Fruit fly (Drosophila melanogaster) whole organism, wandering third instar larva: ENCODE results near the gene FoxK.
"Not testable (repeated sequence)": the region's sequence is repeated elsewhere in the genome, so short reads cannot be mapped to it uniquely, and the experiment has no call there.

Experiments used
- Abd-B ChIP-seq: fragments of >200 bp; optimal IDR thresholded peaks from 2 replicates; lab custom pipeline; 2017; ENCODE audit warnings: missing biosample characterization, missing genetic modification characterization
- CG32264 ChIP-seq: fragments of 200-800 bp; sonication (Bioruptor generic); optimal IDR thresholded peaks from 2 replicates; lab custom pipeline; 2016; ENCODE audit warnings: missing biosample characterization, missing genetic modification characterization
- CrebA ChIP-seq: fragments of 200-800 bp; sonication (Bioruptor generic); optimal IDR thresholded peaks from 2 replicates; lab custom pipeline; 2016; ENCODE audit warnings: missing biosample characterization, mild to moderate bottlenecking, missing genetic modification characterization, borderline replicate concordance
- Dif ChIP-seq: fragments of 200-275, 200-300 bp; sonication (Bioruptor generic); optimal IDR thresholded peaks from 2 replicates; lab custom pipeline; 2018; ENCODE audit warnings: missing biosample characterization, missing genetic modification characterization; ENCODE audit not compliant: partially characterized antibody
- GATAd ChIP-seq: sonication (Bioruptor generic); optimal IDR thresholded peaks from 2 replicates; lab custom pipeline; 2016; ENCODE audit warnings: missing biosample characterization, missing genetic modification characterization
- Hnf4 ChIP-seq: fragments of 200-800 bp; sonication (Bioruptor generic); optimal IDR thresholded peaks from 2 replicates; lab custom pipeline; 2016; ENCODE audit warnings: missing biosample characterization, mild to moderate bottlenecking, missing genetic modification characterization
- Hr83 ChIP-seq: fragments of 200-300 bp; sonication (Bioruptor generic); optimal IDR thresholded peaks from 2 replicates; lab custom pipeline; 2016; ENCODE audit warnings: missing biosample characterization, mild to moderate bottlenecking, missing genetic modification characterization, moderate library complexity; ENCODE audit not compliant: poor library complexity, severe bottlenecking
- Jra ChIP-seq: sonication (Bioruptor generic); optimal IDR thresholded peaks from 2 replicates; lab custom pipeline; 2016; ENCODE audit warnings: missing biosample characterization, missing genetic modification characterization
- Mio ChIP-seq: sonication (Bioruptor generic); optimal IDR thresholded peaks from 2 replicates; lab custom pipeline; 2016; ENCODE audit warnings: missing biosample characterization, missing genetic modification characterization
- Myc ChIP-seq: fragments of >200 bp; optimal IDR thresholded peaks from 2 replicates; lab custom pipeline; 2017
- N ChIP-seq: fragments of >200 bp; optimal IDR thresholded peaks from 2 replicates; lab custom pipeline; 2018; ENCODE audit warnings: missing biosample characterization, missing external identifiers, missing genetic modification characterization
- Rel ChIP-seq, 2 experiments: fragments of 200-800 bp; sonication (Bioruptor generic) in 1 of 2; optimal IDR thresholded peaks; 2 replicates in 1 of 2; 3 replicates in 1 of 2; lab custom pipeline; 2016 to 2019; ENCODE audit warnings: mild to moderate bottlenecking in 2 of 2, missing biosample characterization in 2 of 2, missing genetic modification characterization in 2 of 2, moderate library complexity in 1 of 2
- Sp1 ChIP-seq: fragments of 200-800 bp; sonication (Bioruptor generic); optimal IDR thresholded peaks from 3 replicates; lab custom pipeline; 2019; ENCODE audit warnings: missing biosample characterization, mild to moderate bottlenecking, missing genetic modification characterization, moderate library complexity
- Vsx2 ChIP-seq: fragments of 200-300, 225-300 bp; sonication (Bioruptor generic); optimal IDR thresholded peaks from 2 replicates; lab custom pipeline; 2018; ENCODE audit warnings: missing biosample characterization, missing genetic modification characterization; ENCODE audit not compliant: partially characterized antibody
- br ChIP-seq: fragments of 200-800 bp; sonication (Bioruptor generic); optimal IDR thresholded peaks from 2 replicates; lab custom pipeline; 2016; ENCODE audit warnings: missing biosample characterization, missing genetic modification characterization
- brk ChIP-seq: fragments of 200-800 bp; sonication (Bioruptor generic); optimal IDR thresholded peaks from 2 replicates; lab custom pipeline; 2016; ENCODE audit warnings: missing biosample characterization, mild to moderate bottlenecking, missing genetic modification characterization
- dl ChIP-seq, 2 experiments: fragments of 175-275, 200-275 bp in 1 of 2; fragments of 200-275 bp in 1 of 2; sonication (Bioruptor generic); optimal IDR thresholded peaks; lab custom pipeline; 2018; ENCODE audit warnings: mild to moderate bottlenecking in 2 of 2, missing biosample characterization in 2 of 2, missing genetic modification characterization in 2 of 2, moderate library complexity in 2 of 2; ENCODE audit not compliant: partially characterized antibody in 2 of 2, insufficient read depth in 1 of 2
- dmrt93B ChIP-seq: fragments of 200-800 bp; sonication (Bioruptor generic); optimal IDR thresholded peaks from 2 replicates; lab custom pipeline; 2018; ENCODE audit warnings: missing biosample characterization, mild to moderate bottlenecking, missing genetic modification characterization
- ey ChIP-seq: fragments of 200-800 bp; sonication (Bioruptor generic); optimal IDR thresholded peaks from 2 replicates; lab custom pipeline; 2016; ENCODE audit warnings: missing biosample characterization, missing genetic modification characterization
- fru ChIP-seq: fragments of 200-800 bp; sonication (Bioruptor generic); optimal IDR thresholded peaks from 3 replicates; lab custom pipeline; 2016; ENCODE audit warnings: missing biosample characterization, mild to moderate bottlenecking, missing genetic modification characterization
- h ChIP-seq: fragments of 200-800 bp; sonication (Bioruptor generic); optimal IDR thresholded peaks from 3 replicates; lab custom pipeline; 2016; ENCODE audit warnings: missing biosample characterization, mild to moderate bottlenecking, missing genetic modification characterization
- jim ChIP-seq: fragments of 175-275, 200-325 bp; sonication (Bioruptor generic); optimal IDR thresholded peaks from 2 replicates; lab custom pipeline; 2016; ENCODE audit warnings: missing biosample characterization, mild to moderate bottlenecking, missing genetic modification characterization
- pan ChIP-seq: fragments of >200 bp; optimal IDR thresholded peaks from 2 replicates; lab custom pipeline; 2017
- psq ChIP-seq: fragments of 200-800 bp; sonication (Bioruptor generic); optimal IDR thresholded peaks from 3 replicates; lab custom pipeline; 2017; ENCODE audit warnings: missing biosample characterization, mild to moderate bottlenecking, missing genetic modification characterization, moderate library complexity
- rgr ChIP-seq: fragments of 200-800 bp; sonication (Bioruptor generic); optimal IDR thresholded peaks from 3 replicates; lab custom pipeline; 2016; ENCODE audit warnings: missing biosample characterization, mild to moderate bottlenecking, missing genetic modification characterization
- sv ChIP-seq: fragments of 200-800 bp; sonication (Bioruptor generic); optimal IDR thresholded peaks from 3 replicates; lab custom pipeline; 2016; ENCODE audit warnings: missing biosample characterization, missing genetic modification characterization
- tai ChIP-seq: sonication (Bioruptor generic); optimal IDR thresholded peaks from 2 replicates; lab custom pipeline; 2016; ENCODE audit warnings: missing biosample characterization, missing genetic modification characterization
- usp ChIP-seq: fragments of >200 bp; optimal IDR thresholded peaks from 2 replicates; lab custom pipeline; 2017; ENCODE audit warnings: missing biosample characterization, missing genetic modification characterization
- woc ChIP-seq: sonication (Bioruptor generic); optimal IDR thresholded peaks from 2 replicates; lab custom pipeline; 2016; ENCODE audit warnings: missing biosample characterization, mild to moderate bottlenecking, missing genetic modification characterization

FoxK gene

DNA sequence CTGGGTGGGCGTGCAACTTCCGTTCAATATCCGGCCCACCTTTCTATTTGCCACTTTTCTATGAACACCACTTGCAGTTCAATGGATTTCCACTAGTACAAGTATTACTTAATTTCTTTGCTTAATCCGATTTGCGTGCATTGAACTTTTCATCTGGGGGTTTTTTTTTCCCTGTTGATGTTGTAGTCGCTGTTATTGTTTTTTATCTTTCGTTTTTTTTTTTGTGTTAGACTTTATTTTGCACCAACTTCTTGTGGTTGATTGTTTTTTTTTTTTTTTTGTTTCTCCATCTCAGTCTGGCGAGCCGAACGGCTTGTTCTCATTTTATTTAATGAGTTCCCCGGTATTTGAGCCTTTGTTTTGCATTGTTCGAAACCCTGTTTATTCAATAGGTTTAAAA, 15.8 kb upstream of the FoxK start:
- TF ChIP-seq Mio (GFP tag; lab: Kevin White, UChicago) (no peak), N (GFP tag; lab: Kevin White, UChicago) (no peak), psq (no peak), woc (GFP tag; lab: Kevin White, UChicago) (no peak), Hr83 (no peak)
- TF ChIP-seq, all 38 proteins: peak for 0

DNA sequence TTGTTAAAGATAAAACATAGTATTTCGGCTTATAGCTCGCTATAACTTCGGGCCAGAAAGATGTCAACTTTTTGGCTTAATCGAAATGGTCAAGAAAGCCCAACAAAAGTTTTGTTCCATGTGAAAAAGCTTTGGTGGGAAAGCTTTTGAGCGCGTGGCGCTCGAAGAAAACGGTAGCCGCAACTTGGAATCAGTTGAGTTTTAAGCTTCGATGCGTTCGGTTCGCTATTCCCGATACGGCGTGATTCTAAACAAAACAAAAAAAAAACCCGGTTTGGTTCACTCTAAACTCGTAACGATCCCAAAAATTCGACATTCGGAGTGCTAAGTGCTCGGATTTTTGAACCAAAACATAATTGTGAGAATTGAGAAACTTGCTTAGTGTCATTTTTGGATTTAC, 15.3 kb upstream of the FoxK start, which contains the start of gene IRSp53:
IRSp53 (plus strand) TSS at position 204 of the 400 bp plus-strand sequence.
- TF ChIP-seq CrebA (GFP tag; lab: Kevin White, UChicago) = peak; percentile 20
- TF ChIP-seq Rel (GFP tag; optimal IDR thresholded peaks at IDR 0.05; lab: Kevin White, UChicago) = no peak
- no peak for TF ChIP-seq Rel (tag; optimal IDR thresholded peaks at IDR 0.05; lab: Kevin White, UChicago)
- no peak for TF ChIP-seq br (GFP tag; lab: Kevin White, UChicago)
- no peak for TF ChIP-seq Sp1 (GFP tag; lab: Kevin White, UChicago)

DNA sequence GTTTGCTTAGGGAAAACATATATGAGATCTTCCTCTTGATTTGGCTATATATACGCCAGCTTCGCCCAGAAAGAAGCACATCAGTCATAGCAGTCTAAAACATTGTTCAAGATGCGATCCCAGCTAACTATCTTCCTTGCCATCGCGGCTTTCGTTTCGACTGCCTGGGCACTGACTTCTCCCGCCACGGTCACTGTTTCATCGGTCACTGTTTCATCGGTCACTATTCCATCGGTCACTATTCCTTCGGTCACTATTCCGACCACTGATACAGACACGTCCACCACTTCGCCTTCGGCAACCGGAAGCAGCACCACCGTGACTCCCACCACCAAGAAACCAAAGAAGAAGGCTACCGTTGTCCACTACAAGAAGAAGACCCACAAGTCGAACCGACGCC, 14.3 kb upstream of the FoxK start, which contains the start of gene CG14143:
CG14143 (plus strand) TSS at position 102 of the 400 bp plus-strand sequence.
- TF ChIP-seq CG32264; usp; Vsx2 (GFP tag; lab: Kevin White, UChicago): not testable (repeated sequence)

DNA sequence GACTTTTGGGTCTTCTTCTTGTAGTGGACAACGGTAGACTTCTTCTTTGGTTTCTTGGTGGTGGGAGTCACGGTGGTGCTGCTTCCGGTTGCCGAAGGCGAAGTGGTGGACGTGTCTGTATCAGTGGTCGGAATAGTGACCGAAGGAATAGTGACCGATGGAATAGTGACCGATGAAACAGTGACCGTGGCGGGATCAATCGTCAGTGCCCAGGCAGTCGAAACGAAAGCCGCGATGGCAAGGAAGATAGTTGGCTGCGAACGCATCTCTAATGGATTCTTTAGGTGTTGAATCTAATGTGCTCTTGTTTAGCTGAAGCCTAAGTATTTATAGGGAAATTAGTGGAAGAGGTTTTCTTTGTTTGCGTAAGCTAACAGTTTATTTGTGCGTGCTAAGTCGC, 11.5 kb upstream of the FoxK start, which contains the start of gene CG32074:
CG32074 (minus strand) TSS at position 268 of the 400 bp plus-strand sequence.
- not testable (repeated sequence) for TF ChIP-seq pan (lab: Kevin White, UChicago); rgr (GFP tag; lab: Kevin White, UChicago); dmrt93B (GFP tag; lab: Kevin White, UChicago)

DNA sequence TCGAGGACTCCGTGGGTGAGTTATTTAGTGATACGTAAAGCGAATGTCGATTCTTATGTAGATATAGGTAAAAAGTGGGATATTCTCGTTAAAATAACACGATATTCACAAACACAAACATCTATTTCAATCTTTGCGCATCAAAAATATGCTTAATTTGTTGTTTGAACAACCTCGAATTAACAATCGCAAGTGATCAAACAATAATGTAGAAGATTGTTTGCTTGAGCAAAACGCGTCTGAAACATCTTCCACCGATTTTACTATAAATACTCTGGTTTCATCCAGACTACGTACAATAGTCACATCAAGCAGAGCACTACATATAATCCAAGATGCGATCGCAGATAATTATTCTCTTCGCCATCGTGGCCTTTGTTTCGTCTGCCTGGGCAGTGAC, 10.0 kb upstream of the FoxK start, which contains the start of gene nol:
nol (plus strand) TSS at position 301 of the 400 bp plus-strand sequence.
- TF ChIP-seq jim (GFP tag; lab: Kevin White, UChicago) (no peak), usp (no peak), psq (no peak), Dif (no peak), pan (lab: Kevin White, UChicago) (no peak), Jra (no peak), GATAd (GFP tag; lab: Kevin White, UChicago) (no peak), Hr83 (no peak), ey (GFP tag; lab: Kevin White, UChicago) (no peak), rgr (GFP tag; lab: Kevin White, UChicago) (no peak), Sp1 (GFP tag; lab: Kevin White, UChicago) (no peak), h (GFP tag; lab: Kevin White, UChicago) (no peak), Myc (lab: Kevin White, UChicago) (no peak), fru (GFP tag; lab: Kevin White, UChicago) (no peak), CG32264 (no peak), brk (GFP tag; lab: Kevin White, UChicago) (no peak), dmrt93B (GFP tag; lab: Kevin White, UChicago) (no peak), Hnf4 (GFP tag; lab: Kevin White, UChicago) (no peak)

DNA sequence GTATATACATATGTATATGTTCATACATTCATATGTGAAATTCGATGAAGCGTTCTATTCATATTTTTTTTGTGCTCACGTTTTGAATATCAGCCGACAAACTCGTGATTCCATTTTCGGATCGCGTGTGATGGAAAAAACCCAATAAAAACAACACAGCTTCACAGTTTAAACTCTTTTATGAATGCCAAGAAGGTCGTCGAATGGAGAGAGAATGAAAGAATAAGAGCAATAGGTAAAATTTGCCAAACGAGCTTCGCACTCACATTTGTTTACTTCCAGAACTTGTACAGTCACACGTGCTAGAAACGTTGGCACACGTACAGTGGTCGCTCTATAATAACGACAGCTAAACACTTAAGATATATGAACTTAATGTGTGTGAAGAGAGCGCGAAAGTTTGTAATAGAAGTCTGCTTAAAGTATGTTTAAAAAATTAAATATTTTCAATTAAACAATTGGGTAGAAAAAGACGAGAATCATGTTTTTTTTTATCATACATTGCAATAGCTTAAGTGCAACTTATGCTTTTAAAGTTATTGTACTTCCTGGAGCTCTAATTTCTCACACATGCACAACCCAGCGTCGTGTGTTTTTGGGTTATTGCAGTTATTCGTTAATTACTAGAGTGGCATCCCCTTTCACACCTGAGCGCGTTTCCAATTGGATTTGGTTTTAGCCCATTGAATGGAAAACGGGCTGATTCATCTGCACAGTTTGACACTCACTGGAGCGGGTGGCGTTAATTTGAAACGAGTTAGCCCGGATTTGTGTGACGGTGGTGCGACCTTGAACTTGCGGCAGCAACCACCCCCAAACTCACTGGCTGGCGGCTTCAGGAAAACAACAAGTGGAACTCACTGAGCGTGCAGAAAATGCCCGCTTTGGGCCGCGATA, 5.3 kb upstream of the FoxK start:
- TF ChIP-seq sv (no peak), Vsx2 (GFP tag; lab: Kevin White, UChicago) (no peak), fru (GFP tag; lab: Kevin White, UChicago) (no peak), tai (GFP tag; lab: Kevin White, UChicago) (no peak), Sp1 (GFP tag; lab: Kevin White, UChicago) (no peak), jim (GFP tag; lab: Kevin White, UChicago) (no peak), Abd-B (no peak), pan (lab: Kevin White, UChicago) (no peak), woc (GFP tag; lab: Kevin White, UChicago) (no peak), dl (GFP tag; optimal IDR thresholded peaks at IDR 0.05; lab: Kevin White, UChicago; ENCODE audit: insufficient read depth in 1 of 2, partially characterized antibody in 2 of 2) (no peak)
